Fruit fly (Drosophila melanogaster): ENCODE data around the gene MED14.

dm6 chr3L:602531-602930 is 9.5 kb downstream of the MED14 start:
- TF ChIP-seq ttk (optimal IDR thresholded peaks at IDR 0.05), result no peak
- TF ChIP-seq Sin3A (optimal IDR thresholded peaks at IDR 0.05), result no peak
- no peak for TF ChIP-seq psq (optimal IDR thresholded peaks at IDR 0.05)
